Worm (Caenorhabditis elegans): ENCODE data around the gene C53C11.1.

DNA sequence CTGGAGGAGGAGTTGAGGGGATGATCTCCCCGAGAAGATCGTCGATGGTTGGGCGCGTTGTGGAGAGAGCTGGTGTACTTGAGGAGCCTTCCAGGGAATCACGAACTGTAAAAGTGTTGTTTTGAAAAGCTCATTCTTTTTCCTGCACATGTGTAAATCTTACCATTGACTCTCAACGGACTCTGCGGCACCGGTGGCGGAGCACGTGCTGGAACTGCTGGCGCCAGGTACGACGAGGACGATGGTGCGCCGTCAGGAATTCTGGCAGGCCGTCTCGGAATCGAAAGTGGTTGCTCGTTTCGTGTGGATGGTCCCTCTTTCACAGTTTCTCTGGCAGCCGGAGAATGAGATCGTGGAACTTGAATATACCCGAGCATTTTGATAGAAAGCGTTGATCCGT is 43.8 kb downstream of the C53C11.1 start:
- TF ChIP-seq T22C8.4 (GFP tag; IDR thresholded peaks at IDR 0.05): no peak
- TF ChIP-seq med-1 (GFP tag; optimal IDR thresholded peaks at IDR 0.05; ENCODE audit: insufficient read depth): no peak
- no peak for TF ChIP-seq cog-1 (tag; optimal IDR thresholded peaks at IDR 0.05)
- TF ChIP-seq ztf-23 (GFP tag; IDR thresholded peaks at IDR 0.05): no peak
- no peak for TF ChIP-seq klf-2 (GFP tag; conservative IDR thresholded peaks at IDR 0.05)
- no peak for TF ChIP-seq tab-1 (GFP tag; IDR thresholded peaks at IDR 0.05)
- TF ChIP-seq flt-1 (GFP tag; IDR thresholded peaks at IDR 0.05): no peak
